Worm (Caenorhabditis elegans) whole organism, L1 larva: ENCODE data around the gene bed-2.

Experiments used
- C04F5.9 ChIP-seq: sonication (generic microtip); optimal IDR thresholded peaks from 2 replicates; lab custom pipeline; 2016; ENCODE audit warnings: missing genetic modification characterization, missing compliant biosample characterization
- C16A3.4 ChIP-seq: fragments of 150-350 bp; optimal IDR thresholded peaks from 2 replicates; lab custom pipeline; 2014; ENCODE audit warnings: missing biosample characterization, missing genetic modification characterization
- C34B4.2 ChIP-seq: sonication (generic microtip); optimal IDR thresholded peaks from 2 replicates; lab custom pipeline; 2017; ENCODE audit warnings: mild to moderate bottlenecking, missing genetic modification characterization, missing compliant biosample characterization
- F16B12.6 ChIP-seq: fragments of 150-350 bp; optimal IDR thresholded peaks from 2 replicates; lab custom pipeline; 2014; ENCODE audit warnings: missing biosample characterization, missing genetic modification characterization
- Y116A8C.19 ChIP-seq: sonication (generic microtip); optimal IDR thresholded peaks from 2 replicates; lab custom pipeline; 2016; ENCODE audit warnings: missing compliant biosample characterization, missing genetic modification characterization, borderline replicate concordance
- ama-1 ChIP-seq: fragments of 150-350 bp; optimal IDR thresholded peaks from 2 replicates; lab custom pipeline; 2014
- blmp-1 ChIP-seq: fragments of 150-350 bp; optimal IDR thresholded peaks from 2 replicates; lab custom pipeline; 2014; ENCODE audit warnings: missing biosample characterization, missing genetic modification characterization
- ceh-82 ChIP-seq, 3 experiments: fragments of 150-350 bp in 1 of 3; sonication (generic microtip) in 2 of 3; optimal IDR thresholded peaks; 2 replicates each; lab custom pipeline; 2014 to 2017; ENCODE audit warnings: missing biosample characterization in 3 of 3, missing genetic modification characterization in 3 of 3
- ceh-88 ChIP-seq: fragments of 200-800 bp; sonication (Bioruptor generic); IDR thresholded peaks from 2 replicates; pipeline ENCODE4 v1.3.6; 2022; ENCODE audit warnings: missing genetic modification characterization, missing compliant biosample characterization
- ces-1 ChIP-seq: fragments of 150-350 bp; optimal IDR thresholded peaks from 2 replicates; lab custom pipeline; 2014; ENCODE audit warnings: missing biosample characterization, missing genetic modification reagents, missing genetic modification characterization
- dpl-1 ChIP-seq, 3 experiments: fragments of 150-350 bp in 2 of 3; sonication (generic microtip) in 1 of 3; optimal IDR thresholded peaks; 2 replicates each; lab custom pipeline; 2014 to 2017; ENCODE audit warnings: missing biosample characterization in 3 of 3, missing genetic modification characterization in 3 of 3, missing genetic modification reagents in 3 of 3
- efl-1 ChIP-seq, 4 experiments: fragments of 150-350 bp; optimal IDR thresholded peaks in 3 of 4; peaks in 1 of 4; 1 replicate in 1 of 4; 2 replicates in 3 of 4; lab custom pipeline; 2014; ENCODE audit warnings: missing biosample characterization in 2 of 4, missing genetic modification characterization in 2 of 4, missing genetic modification reagents in 2 of 4
- efl-3 ChIP-seq: fragments of 200-800 bp; sonication (Bioruptor generic); optimal IDR thresholded peaks from 2 replicates; lab custom pipeline; 2018; ENCODE audit warnings: mild to moderate bottlenecking, missing genetic modification characterization, missing compliant biosample characterization
- elt-2 ChIP-seq: sonication (generic microtip); optimal IDR thresholded peaks from 2 replicates; lab custom pipeline; 2016; ENCODE audit warnings: missing genetic modification characterization, mild to moderate bottlenecking, inconsistent platforms, missing compliant biosample characterization, missing genetic modification reagents
- elt-3 ChIP-seq, 6 experiments: fragments of 150-350 bp in 1 of 6; sonication (generic microtip); optimal IDR thresholded peaks; 2 replicates each; lab custom pipeline; 2017 to 2018; ENCODE audit warnings: missing biosample characterization in 6 of 6, missing genetic modification characterization in 6 of 6, inconsistent platforms in 1 of 6
- ets-5 ChIP-seq: fragments of 200-800 bp; sonication (Bioruptor generic); IDR thresholded peaks from 2 replicates; pipeline ENCODE4 v1.3.6; 2022; ENCODE audit warnings: missing genetic modification characterization, missing compliant biosample characterization
- lin-14 ChIP-seq: fragments of 200-800 bp; sonication (Bioruptor generic); optimal IDR thresholded peaks from 2 replicates; lab custom pipeline; 2018; ENCODE audit warnings: mild to moderate bottlenecking, missing genetic modification characterization, moderate library complexity, missing compliant biosample characterization
- lin-15B ChIP-seq: fragments of 150-350 bp; sonication (generic microtip); optimal IDR thresholded peaks from 3 replicates; lab custom pipeline; 2014; ENCODE audit warnings: missing biosample characterization, missing genetic modification characterization
- lin-35 ChIP-seq, 2 experiments: fragments of 150-350 bp; optimal IDR thresholded peaks; 2 replicates each; lab custom pipeline; 2014; ENCODE audit warnings: missing biosample characterization in 2 of 2, missing genetic modification characterization in 2 of 2, missing genetic modification reagents in 2 of 2
- lsy-2 ChIP-seq, 2 experiments: fragments of 150-350 bp; optimal IDR thresholded peaks; 2 replicates each; lab custom pipeline; 2014; ENCODE audit warnings: missing biosample characterization in 2 of 2, missing genetic modification characterization in 2 of 2
- mab-9 ChIP-seq: fragments of 200-800 bp; sonication (Bioruptor generic); IDR thresholded peaks from 2 replicates; pipeline ENCODE4 v1.3.6; 2022; ENCODE audit warnings: missing genetic modification reagents, missing genetic modification characterization, missing compliant biosample characterization
- mdl-1 ChIP-seq, 2 experiments: fragments of 150-350 bp; optimal IDR thresholded peaks; 2 replicates each; lab custom pipeline; 2014 to 2017; ENCODE audit warnings: missing biosample characterization in 2 of 2, missing genetic modification characterization in 2 of 2, inconsistent platforms in 1 of 2
- mep-1 ChIP-seq: fragments of 150-350 bp; optimal IDR thresholded peaks from 2 replicates; lab custom pipeline; 2014; ENCODE audit warnings: missing biosample characterization, missing genetic modification characterization
- nhr-20 ChIP-seq: sonication (generic microtip); optimal IDR thresholded peaks from 2 replicates; lab custom pipeline; 2016; ENCODE audit warnings: mild to moderate bottlenecking, missing genetic modification characterization, missing compliant biosample characterization
- nhr-237 ChIP-seq: fragments of 150-350 bp; optimal IDR thresholded peaks from 2 replicates; lab custom pipeline; 2014; ENCODE audit warnings: missing biosample characterization, missing genetic modification characterization
- nhr-77 ChIP-seq: fragments of 150-350 bp; optimal IDR thresholded peaks from 2 replicates; lab custom pipeline; 2014; ENCODE audit warnings: missing biosample characterization, missing genetic modification characterization
- nhr-85 ChIP-seq: sonication (generic microtip); peaks from one replicate; lab custom pipeline; 2016; ENCODE audit warnings: missing genetic modification characterization, inconsistent platforms, missing compliant biosample characterization
- nhr-90 ChIP-seq: sonication (generic microtip); optimal IDR thresholded peaks from 2 replicates; lab custom pipeline; 2016; ENCODE audit warnings: mild to moderate bottlenecking, missing genetic modification characterization, missing compliant biosample characterization; ENCODE audit not compliant: poor library complexity
- pax-3 ChIP-seq: fragments of 200-800 bp; sonication (Bioruptor generic); optimal IDR thresholded peaks from 2 replicates; lab custom pipeline; 2018; ENCODE audit warnings: mild to moderate bottlenecking, missing genetic modification characterization, moderate library complexity, missing compliant biosample characterization
- pqm-1 ChIP-seq: sonication (generic microtip); optimal IDR thresholded peaks from 3 replicates; lab custom pipeline; 2017; ENCODE audit warnings: missing biosample characterization, missing genetic modification characterization
- skn-1 ChIP-seq: fragments of 150-350 bp; optimal IDR thresholded peaks from 2 replicates; lab custom pipeline; 2014; ENCODE audit warnings: missing biosample characterization, missing genetic modification characterization
- snpc-4 ChIP-seq: fragments of 150-350 bp; optimal IDR thresholded peaks from 2 replicates; lab custom pipeline; 2014; ENCODE audit warnings: missing biosample characterization, missing genetic modification characterization
- snu-23 ChIP-seq: sonication (generic microtip); optimal IDR thresholded peaks from 2 replicates; lab custom pipeline; 2016; ENCODE audit warnings: missing genetic modification characterization, missing compliant biosample characterization
- swsn-7 ChIP-seq: sonication (generic microtip); optimal IDR thresholded peaks from 2 replicates; lab custom pipeline; 2016; ENCODE audit warnings: missing genetic modification characterization, missing compliant biosample characterization
- tbx-2 ChIP-seq: sonication (generic microtip); optimal IDR thresholded peaks from 2 replicates; lab custom pipeline; 2016; ENCODE audit warnings: missing genetic modification characterization, missing compliant biosample characterization
- tlp-1 ChIP-seq: fragments of 150-350 bp; optimal IDR thresholded peaks from 2 replicates; lab custom pipeline; 2014; ENCODE audit warnings: missing biosample characterization, missing genetic modification characterization
- unc-30 ChIP-seq: sonication (generic microtip); optimal IDR thresholded peaks from 2 replicates; lab custom pipeline; 2017; ENCODE audit warnings: missing biosample characterization, missing genetic modification characterization
- ztf-11 ChIP-seq, 2 experiments: sonication (generic microtip); optimal IDR thresholded peaks; 2 replicates each; lab custom pipeline; 2016 to 2017; ENCODE audit warnings: missing genetic modification characterization in 2 of 2, missing biosample characterization in 1 of 2, missing compliant biosample characterization in 1 of 2

The bed-2 gene

ce11 chrIII:11505213-11505612, 34.6 kb upstream of the bed-2 start, which contains the start of the genes Y66D12A.21 and spe-6:
Gene Y66D12A.21, minus strand, starts transcription at chrIII:11505302.
Gene spe-6, plus strand, starts transcription at chrIII:11505488.
- TF ChIP-seq mab-9, result no peak
- TF ChIP-seq ceh-82 (tag; optimal IDR thresholded peaks at IDR 0.05; lab: Kevin White, UChicago), result peak in 1 of 3 experiments; percentile 12
- TF ChIP-seq efl-3 (GFP tag; lab: Kevin White, UChicago), result no peak
- peak; percentile 7 for TF ChIP-seq C16A3.4 (tag; lab: Kevin White, UChicago)
- TF ChIP-seq lin-15B, result peak; percentile 56
- TF ChIP-seq Y116A8C.19 (tag; lab: Kevin White, UChicago), result no peak
- peak; percentile 52 for TF ChIP-seq F16B12.6
- no peak for TF ChIP-seq snpc-4 (tag; lab: Kevin White, UChicago)
- TF ChIP-seq unc-30 (tag; lab: Kevin White, UChicago), result no peak
- peak in 1 of 2 experiments; percentile 67 for TF ChIP-seq lsy-2 (tag; optimal IDR thresholded peaks at IDR 0.05; lab: Kevin White, UChicago)
- no peak for TF ChIP-seq elt-2 (tag; lab: Kevin White, UChicago)
- TF ChIP-seq dpl-1 (GFP tag; optimal IDR thresholded peaks at IDR 0.05; lab: Kevin White, UChicago), result peak; percentile 28 to 68 (median 49)
- peak; percentile 57 to 70 for TF ChIP-seq efl-1 (optimal IDR thresholded peaks at IDR 0.05; lab: Kevin White, UChicago)
- TF ChIP-seq efl-1 (GFP tag; optimal IDR thresholded peaks at IDR 0.05 in 1 of 2; lab: Kevin White, UChicago), result peak; percentile 54 to 91
- TF ChIP-seq skn-1 (tag; lab: Kevin White, UChicago), result peak; percentile 28
- peak; percentile 50 to 55 for TF ChIP-seq lin-35 (GFP tag; optimal IDR thresholded peaks at IDR 0.05; lab: Kevin White, UChicago)
- TF ChIP-seq blmp-1 (tag; lab: Kevin White, UChicago), result peak; percentile 30

- no peak for TF ChIP-seq tlp-1 (tag; lab: Kevin White, UChicago)
- TF ChIP-seq ces-1 (GFP tag; lab: Kevin White, UChicago), result no peak
- no peak for TF ChIP-seq mdl-1 (tag; optimal IDR thresholded peaks at IDR 0.05; lab: Kevin White, UChicago)
- no peak for TF ChIP-seq nhr-77
- TF ChIP-seq efl-1 (optimal IDR thresholded peaks at IDR 0.05; lab: Kevin White, UChicago), result no peak
- TF ChIP-seq efl-1 (GFP tag; optimal IDR thresholded peaks at IDR 0.05 in 1 of 2; lab: Kevin White, UChicago), result no peak
- no peak for TF ChIP-seq C34B4.2 (tag; lab: Kevin White, UChicago)
- no peak for TF ChIP-seq swsn-7 (tag; lab: Kevin White, UChicago)
- TF ChIP-seq lin-15B, result no peak
- no peak for TF ChIP-seq ets-5 (GFP tag; lab: Robert Waterston, UW)
- TF ChIP-seq snu-23 (GFP tag; lab: Kevin White, UChicago), result no peak
- TF ChIP-seq elt-3 (tag; optimal IDR thresholded peaks at IDR 0.05; lab: Kevin White, UChicago), result no peak
Measured at ce11 chrIII:11502753-11503152, 32.1 kb upstream of the bed-2 start, which contains the start of gene tin-10. Gene tin-10, minus strand, starts transcription at chrIII:11502853.

- TF ChIP-seq nhr-237, result no peak
- TF ChIP-seq tlp-1 (tag; lab: Kevin White, UChicago), result no peak
- TF ChIP-seq mep-1 (tag; lab: Kevin White, UChicago), result no peak
- no peak for TF ChIP-seq lin-14 (GFP tag; lab: Kevin White, UChicago)
- no peak for TF ChIP-seq unc-30 (tag; lab: Kevin White, UChicago)
Measured at ce11 chrIII:11500647-11501046, 30.0 kb upstream of the bed-2 start, which contains the start of gene nars-2. Gene nars-2, minus strand, starts transcription at chrIII:11500747.

- TF ChIP-seq ceh-82 (tag; optimal IDR thresholded peaks at IDR 0.05; lab: Kevin White, UChicago) (no peak), elt-2 (tag; lab: Kevin White, UChicago) (peak; percentile 24), nhr-85 (peak; percentile 32), ceh-88 (GFP tag; lab: Robert Waterston, UW) (no peak), lin-35 (GFP tag; optimal IDR thresholded peaks at IDR 0.05; lab: Kevin White, UChicago) (peak in 1 of 2 experiments; percentile 44), blmp-1 (tag; lab: Kevin White, UChicago) (no peak), elt-3 (tag; optimal IDR thresholded peaks at IDR 0.05; lab: Kevin White, UChicago) (peak in 1 of 6 experiments; percentile 4), ztf-11 (tag; optimal IDR thresholded peaks at IDR 0.05; lab: Kevin White, UChicago) (no peak), pqm-1 (tag; lab: Kevin White, UChicago) (peak; percentile 42), tbx-2 (tag; lab: Kevin White, UChicago) (peak; percentile 16), pax-3 (tag; lab: Kevin White, UChicago) (no peak), ama-1 (no peak), snu-23 (GFP tag; lab: Kevin White, UChicago) (no peak), nhr-20 (tag; lab: Kevin White, UChicago) (peak; percentile 5), C04F5.9 (tag; lab: Kevin White, UChicago) (no peak), C16A3.4 (tag; lab: Kevin White, UChicago) (no peak), nhr-90 (tag; lab: Kevin White, UChicago) (peak; percentile 5)
- TF ChIP-seq, all 84 proteins: peak for 8
Measured at ce11 chrIII:11496496-11496895, 25.9 kb upstream of the bed-2 start, which contains the start of gene Y66D12A.24. Gene Y66D12A.24, plus strand, starts transcription at chrIII:11496865.
